Worm (Caenorhabditis elegans) whole organism, late embryonic: ENCODE measurements around the gene moa-1.

Experiments
- C08G9.2 ChIP-seq: sonication (generic microtip); optimal IDR thresholded peaks from 2 replicates; lab custom pipeline; 2016; ENCODE audit warnings: mild to moderate bottlenecking, missing genetic modification characterization, moderate library complexity, missing compliant biosample characterization
- C38D4.7 ChIP-seq: fragments of 200-800 bp; sonication (Bioruptor generic); optimal IDR thresholded peaks from 2 replicates; lab custom pipeline; 2018; ENCODE audit warnings: mild to moderate bottlenecking, missing genetic modification characterization, moderate library complexity, missing compliant biosample characterization
- F13H6.1 ChIP-seq: sonication (generic microtip); optimal IDR thresholded peaks from 2 replicates; lab custom pipeline; 2016; ENCODE audit warnings: missing genetic modification characterization, missing compliant biosample characterization
- K02D7.2 ChIP-seq: sonication (generic microtip); optimal IDR thresholded peaks from 2 replicates; lab custom pipeline; 2017; ENCODE audit warnings: mild to moderate bottlenecking, missing genetic modification characterization, missing compliant biosample characterization
- T23F11.4 ChIP-seq: fragments of 200-800 bp; sonication (Bioruptor generic); optimal IDR thresholded peaks from 2 replicates; lab custom pipeline; 2018; ENCODE audit warnings: mild to moderate bottlenecking, missing genetic modification characterization, missing compliant biosample characterization
- Y22D7AL.16 ChIP-seq: sonication (generic microtip); optimal IDR thresholded peaks from 2 replicates; lab custom pipeline; 2016; ENCODE audit warnings: missing genetic modification characterization, missing compliant biosample characterization
- ama-1 ChIP-seq: fragments of 150-350 bp; optimal IDR thresholded peaks from 2 replicates; lab custom pipeline; 2014
- ceh-14 ChIP-seq: sonication (generic microtip); optimal IDR thresholded peaks from 2 replicates; lab custom pipeline; 2016; ENCODE audit warnings: missing genotype, missing genetic modification characterization, missing compliant biosample characterization
- ceh-18 ChIP-seq: sonication (generic microtip); optimal IDR thresholded peaks from 2 replicates; lab custom pipeline; 2016; ENCODE audit warnings: missing genetic modification characterization, missing compliant biosample characterization
- ceh-19 ChIP-seq: fragments of 200-800 bp; sonication (Bioruptor generic); optimal IDR thresholded peaks from 2 replicates; lab custom pipeline; 2018; ENCODE audit warnings: mild to moderate bottlenecking, missing genetic modification characterization, missing compliant biosample characterization
- ceh-2 ChIP-seq: sonication (generic microtip); optimal IDR thresholded peaks from 2 replicates; lab custom pipeline; 2016; ENCODE audit warnings: missing genotype, missing genetic modification characterization, missing compliant biosample characterization
- ceh-22 ChIP-seq: sonication (generic microtip); optimal IDR thresholded peaks from 2 replicates; lab custom pipeline; 2017; ENCODE audit warnings: missing biosample characterization, missing genetic modification characterization
- ceh-24 ChIP-seq: sonication (generic microtip); optimal IDR thresholded peaks from 2 replicates; lab custom pipeline; 2016; ENCODE audit warnings: mild to moderate bottlenecking, missing genetic modification characterization, missing compliant biosample characterization
- ceh-34 ChIP-seq: sonication (generic microtip); optimal IDR thresholded peaks from 2 replicates; lab custom pipeline; 2016; ENCODE audit warnings: mild to moderate bottlenecking, missing genetic modification characterization, missing compliant biosample characterization
- ceh-48 ChIP-seq: sonication (generic microtip); optimal IDR thresholded peaks from 2 replicates; lab custom pipeline; 2016; ENCODE audit warnings: missing genetic modification characterization, inconsistent platforms, missing compliant biosample characterization
- elt-2 ChIP-seq: sonication (generic microtip); optimal IDR thresholded peaks from 2 replicates; lab custom pipeline; 2016; ENCODE audit warnings: missing genetic modification reagents, missing genetic modification characterization, missing compliant biosample characterization
- elt-4 ChIP-seq: sonication (generic microtip); optimal IDR thresholded peaks from 2 replicates; lab custom pipeline; 2016; ENCODE audit warnings: missing genetic modification characterization, missing compliant biosample characterization
- eyg-1 ChIP-seq: sonication (generic microtip); optimal IDR thresholded peaks from 2 replicates; lab custom pipeline; 2016; ENCODE audit warnings: missing genotype, missing genetic modification characterization, missing compliant biosample characterization
- hlh-13 ChIP-seq: fragments of 200-800 bp; sonication (Bioruptor generic); optimal IDR thresholded peaks from 2 replicates; lab custom pipeline; 2018; ENCODE audit warnings: mild to moderate bottlenecking, missing genetic modification characterization, missing compliant biosample characterization
- hlh-15 ChIP-seq: sonication (generic microtip); optimal IDR thresholded peaks from 2 replicates; lab custom pipeline; 2016; ENCODE audit warnings: missing genetic modification characterization, missing compliant biosample characterization
- lin-11 ChIP-seq: fragments of 200-800 bp; sonication (Bioruptor generic); optimal IDR thresholded peaks from 2 replicates; lab custom pipeline; 2018; ENCODE audit warnings: mild to moderate bottlenecking, missing genetic modification characterization, missing compliant biosample characterization
- mec-3 ChIP-seq: sonication (generic microtip); optimal IDR thresholded peaks from 2 replicates; lab custom pipeline; 2016; ENCODE audit warnings: borderline replicate concordance, missing genetic modification characterization, missing compliant biosample characterization
- nhr-11 ChIP-seq: fragments of 150-350 bp; optimal IDR thresholded peaks from 2 replicates; lab custom pipeline; 2014; ENCODE audit warnings: missing biosample characterization, missing genetic modification characterization
- nhr-232 ChIP-seq: sonication (generic microtip); optimal IDR thresholded peaks from 2 replicates; lab custom pipeline; 2016; ENCODE audit warnings: missing genetic modification characterization, missing compliant biosample characterization
- odd-2 ChIP-seq: sonication (generic microtip); optimal IDR thresholded peaks from 2 replicates; lab custom pipeline; 2017; ENCODE audit warnings: antibody characterized with exemption, mild to moderate bottlenecking, missing genetic modification characterization, missing compliant biosample characterization
- pag-3 ChIP-seq: sonication (generic microtip); optimal IDR thresholded peaks from 2 replicates; lab custom pipeline; 2016; ENCODE audit warnings: missing compliant biosample characterization, missing genetic modification characterization, borderline replicate concordance
- pat-9 ChIP-seq: fragments of 200-800 bp; sonication (Bioruptor generic); optimal IDR thresholded peaks from 2 replicates; lab custom pipeline; 2018; ENCODE audit warnings: mild to moderate bottlenecking, missing genetic modification characterization, moderate library complexity, missing compliant biosample characterization
- pax-1 ChIP-seq: fragments of 150-350 bp; optimal IDR thresholded peaks from 2 replicates; lab custom pipeline; 2014; ENCODE audit warnings: missing biosample characterization, missing genetic modification characterization
- pha-2 ChIP-seq: sonication (generic microtip); optimal IDR thresholded peaks from 2 replicates; lab custom pipeline; 2017; ENCODE audit warnings: mild to moderate bottlenecking, missing genetic modification characterization, missing compliant biosample characterization
- pha-4 ChIP-seq: fragments of 150-350 bp; optimal IDR thresholded peaks from 2 replicates; lab custom pipeline; 2018; ENCODE audit warnings: missing biosample characterization, missing genetic modification reagents, missing genetic modification characterization
- pqm-1 ChIP-seq: sonication (generic microtip); optimal IDR thresholded peaks from 2 replicates; lab custom pipeline; 2016; ENCODE audit warnings: missing genetic modification characterization, missing compliant biosample characterization
- ref-2 ChIP-seq: sonication (generic microtip); optimal IDR thresholded peaks from 2 replicates; lab custom pipeline; 2016; ENCODE audit warnings: missing genetic modification characterization, missing compliant biosample characterization
- rnt-1 ChIP-seq: sonication (generic microtip); optimal IDR thresholded peaks from 2 replicates; lab custom pipeline; 2016; ENCODE audit warnings: missing genetic modification characterization, missing compliant biosample characterization
- sox-4 ChIP-seq: sonication (generic microtip); optimal IDR thresholded peaks from 2 replicates; lab custom pipeline; 2017; ENCODE audit warnings: mild to moderate bottlenecking, missing genetic modification characterization, inconsistent platforms, missing compliant biosample characterization
- tbx-7 ChIP-seq: sonication (generic microtip); optimal IDR thresholded peaks from 2 replicates; lab custom pipeline; 2016; ENCODE audit warnings: missing genotype, missing genetic modification characterization, missing compliant biosample characterization
- ttx-3 ChIP-seq: sonication (generic microtip); optimal IDR thresholded peaks from 2 replicates; lab custom pipeline; 2016; ENCODE audit warnings: missing genetic modification reagents, missing genetic modification characterization, missing compliant biosample characterization
- unc-3 ChIP-seq, 2 experiments: fragments of 200-800 bp in 1 of 2; sonication (Bioruptor generic) in 1 of 2; sonication (generic microtip) in 1 of 2; conservative IDR thresholded peaks in 1 of 2; optimal IDR thresholded peaks in 1 of 2; 2 replicates each; pipeline versions ENCODE4 v1.3.6 to Lab custom; 2016 to 2022; ENCODE audit warnings: missing compliant biosample characterization in 2 of 2, missing genetic modification characterization in 2 of 2, missing genetic modification reagents in 1 of 2
- unc-55 ChIP-seq: sonication (generic microtip); optimal IDR thresholded peaks from 2 replicates; lab custom pipeline; 2017; ENCODE audit warnings: missing biosample characterization, missing genetic modification reagents, missing genetic modification characterization

moa-1 gene

DNA sequence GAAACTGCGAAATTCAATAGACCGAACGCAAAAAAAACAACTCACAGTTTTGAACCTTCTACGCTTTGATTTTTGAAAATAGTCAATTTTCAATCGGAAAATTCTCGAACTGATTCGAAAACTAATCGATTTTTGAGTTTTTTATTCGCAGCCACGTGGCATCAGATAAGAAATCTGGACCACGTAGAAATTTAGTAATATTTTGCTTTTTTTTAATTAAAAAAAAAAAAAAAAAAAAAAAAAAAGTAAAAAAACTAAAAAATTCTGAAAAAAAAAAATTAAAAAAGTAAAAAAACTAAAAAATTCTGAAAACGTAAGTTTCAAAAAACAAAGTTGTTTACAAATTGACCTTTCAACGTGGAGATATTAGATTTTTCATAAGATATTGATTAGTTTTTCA, 6.9 kb upstream of the moa-1 start, which contains the start of gene R155.3:
Gene R155.3, minus strand, starts transcription at position 101 of the 400 bp plus-strand sequence.
- TF ChIP-seq unc-55 (GFP tag; lab: Kevin White, UChicago) (no peak), ceh-18 (tag; lab: Kevin White, UChicago) (no peak), ceh-48 (tag; lab: Kevin White, UChicago) (no peak), T23F11.4 (GFP tag; lab: Kevin White, UChicago) (no peak), elt-4 (no peak), ama-1 (no peak), Y22D7AL.16 (tag; lab: Kevin White, UChicago) (no peak), ref-2 (tag; lab: Kevin White, UChicago) (no peak), unc-3 (GFP tag; conservative IDR thresholded peaks at IDR 0.05; lab: Robert Waterston, UW) (no peak), unc-3 (tag; optimal IDR thresholded peaks at IDR 0.05; lab: Kevin White, UChicago) (no peak), pat-9 (tag; lab: Kevin White, UChicago) (no peak), ceh-19 (GFP tag; lab: Kevin White, UChicago) (no peak), rnt-1 (tag; lab: Kevin White, UChicago) (no peak), C08G9.2 (no peak), hlh-13 (GFP tag; lab: Kevin White, UChicago) (no peak), elt-2 (tag; lab: Kevin White, UChicago) (no peak), hlh-15 (no peak), pqm-1 (tag; lab: Kevin White, UChicago) (no peak), ttx-3 (no peak), ceh-22 (tag; lab: Kevin White, UChicago) (no peak)

DNA sequence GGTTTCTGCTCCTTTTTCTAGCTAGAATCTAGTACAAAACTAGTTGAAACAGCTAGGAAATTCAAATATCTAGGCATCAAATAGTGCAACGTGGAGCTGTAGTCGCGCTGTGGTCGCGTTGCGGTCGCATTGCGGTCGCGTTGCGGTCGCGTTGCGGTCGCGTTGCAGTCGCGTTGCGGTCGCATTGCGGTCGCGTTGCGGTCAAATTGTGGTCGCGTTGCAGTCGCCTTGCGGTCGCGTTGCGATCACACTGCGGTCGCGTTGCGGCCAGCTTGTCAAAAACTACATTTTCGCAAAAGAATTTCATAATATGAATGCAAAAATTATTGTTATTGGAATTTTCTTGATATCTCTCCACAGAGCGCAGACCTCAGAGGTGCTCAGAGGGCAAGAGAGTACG, 6.3 kb upstream of the moa-1 start:
- TF ChIP-seq pat-9 (tag; lab: Kevin White, UChicago) (no peak), ceh-34 (tag; lab: Kevin White, UChicago) (no peak), ceh-14 (tag; lab: Kevin White, UChicago) (no peak), nhr-232 (no peak), ceh-19 (GFP tag; lab: Kevin White, UChicago) (no peak), F13H6.1 (tag; lab: Kevin White, UChicago) (no peak), nhr-11 (no peak), elt-4 (no peak), pax-1 (no peak), pag-3 (tag; lab: Kevin White, UChicago) (no peak), pha-2 (tag; lab: Kevin White, UChicago) (no peak), unc-55 (GFP tag; lab: Kevin White, UChicago) (no peak), T23F11.4 (GFP tag; lab: Kevin White, UChicago) (no peak), ama-1 (no peak), lin-11 (tag; lab: Kevin White, UChicago) (no peak), tbx-7 (tag; lab: Kevin White, UChicago) (no peak), ref-2 (tag; lab: Kevin White, UChicago) (no peak), odd-2 (tag; lab: Kevin White, UChicago) (no peak)
- TF ChIP-seq, all 69 proteins: peak for 0

DNA sequence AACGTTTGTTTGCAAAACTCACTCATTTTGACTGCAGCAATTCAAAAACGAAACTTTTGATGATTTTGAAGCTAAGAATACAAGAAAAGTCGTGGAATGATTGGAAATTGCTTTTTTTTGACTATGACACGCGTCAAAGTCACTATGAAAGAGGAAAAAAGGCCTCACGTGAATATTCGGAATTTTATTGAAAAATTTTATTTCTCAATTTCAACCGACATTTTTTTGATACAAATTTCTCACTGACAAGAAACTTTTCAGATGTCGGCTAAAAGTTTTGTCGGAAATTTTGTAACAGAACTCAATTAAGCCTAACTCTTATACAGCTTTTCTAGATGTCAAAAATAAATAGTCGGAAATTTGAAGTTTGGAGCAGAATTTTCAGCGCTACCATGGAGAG, 731 bp upstream of the moa-1 start, which contains the start of gene R155.5:
Gene R155.5, minus strand, starts transcription at position 101 of the 400 bp plus-strand sequence.
- TF ChIP-seq pha-4 (no peak), ceh-2 (tag; lab: Kevin White, UChicago) (no peak), ceh-24 (tag; lab: Kevin White, UChicago) (no peak), C38D4.7 (GFP tag; lab: Kevin White, UChicago) (no peak), sox-4 (tag; lab: Kevin White, UChicago) (no peak), K02D7.2 (no peak), mec-3 (no peak), eyg-1 (no peak), ceh-18 (tag; lab: Kevin White, UChicago) (no peak)
- TF ChIP-seq, all 69 proteins: peak for 0
